Worm (Caenorhabditis elegans) whole organism, L2 larva: ENCODE data around the gene pes-8.

Source experiments
- crh-2 ChIP-seq: sonication (generic microtip); optimal IDR thresholded peaks from 2 replicates; lab custom pipeline; 2017; ENCODE audit warnings: missing biosample characterization, missing genetic modification characterization
- lin-13 ChIP-seq: fragments of 150-350 bp; optimal IDR thresholded peaks from 2 replicates; lab custom pipeline; 2014; ENCODE audit warnings: missing biosample characterization, missing genetic modification reagents, missing genetic modification characterization
- nhr-12 ChIP-seq: fragments of 150-350 bp; optimal IDR thresholded peaks from 2 replicates; lab custom pipeline; 2014; ENCODE audit warnings: missing biosample characterization, missing genetic modification characterization
- nhr-129 ChIP-seq: fragments of 150-350 bp; optimal IDR thresholded peaks from 2 replicates; lab custom pipeline; 2014; ENCODE audit warnings: missing biosample characterization, missing genetic modification characterization
- unc-39 ChIP-seq: fragments of 150-350 bp; optimal IDR thresholded peaks from 2 replicates; lab custom pipeline; 2014; ENCODE audit warnings: missing biosample characterization, missing genetic modification characterization
- zag-1 ChIP-seq: fragments of 150-350 bp; optimal IDR thresholded peaks from 2 replicates; lab custom pipeline; 2014; ENCODE audit warnings: missing biosample characterization, missing genetic modification characterization
- ztf-1 ChIP-seq: fragments of 200-800 bp; sonication (Bioruptor generic); conservative IDR thresholded peaks from 2 replicates; pipeline ENCODE4 v1.3.6; 2022; ENCODE audit warnings: missing genetic modification characterization, missing compliant biosample characterization

ce11 chrX:9298846-9299245 lies 47.3 kb downstream of the pes-8 start, which contains the start of gene B0416.2:
- TF ChIP-seq nhr-129 (tag; lab: Kevin White, UChicago) (no peak), crh-2 (no peak), nhr-12 (no peak), lin-13 (GFP tag; lab: Kevin White, UChicago) (no peak), unc-39 (tag; lab: Kevin White, UChicago) (no peak), zag-1 (no peak), ztf-1 (no peak)
